Worm (Caenorhabditis elegans) whole organism, L2 larva: ENCODE results near the gene fipr-15.

Source experiments
- C34F6.9 ChIP-seq: fragments of 150-350 bp; optimal IDR thresholded peaks from 2 replicates; lab custom pipeline; 2014; ENCODE audit warnings: missing biosample characterization, missing genetic modification characterization
- Y55F3AM.14 ChIP-seq: fragments of 200-800 bp; sonication (Bioruptor generic); optimal IDR thresholded peaks from 2 replicates; lab custom pipeline; 2018; ENCODE audit warnings: mild to moderate bottlenecking, missing genetic modification characterization, missing compliant biosample characterization
- ZK546.5 ChIP-seq: sonication (generic microtip); optimal IDR thresholded peaks from 2 replicates; lab custom pipeline; 2017; ENCODE audit warnings: missing biosample characterization, missing genetic modification characterization
- blmp-1 ChIP-seq: sonication (generic microtip); optimal IDR thresholded peaks from 2 replicates; lab custom pipeline; 2017; ENCODE audit warnings: missing genetic modification characterization, mild to moderate bottlenecking, missing compliant biosample characterization, antibody characterized with exemption, moderate library complexity; ENCODE audit not compliant: insufficient read depth
- ceh-16 ChIP-seq: fragments of 150-350 bp; optimal IDR thresholded peaks from 2 replicates; lab custom pipeline; 2014; ENCODE audit warnings: missing biosample characterization, missing genetic modification characterization
- ceh-82 ChIP-seq: fragments of 150-350 bp; optimal IDR thresholded peaks from 2 replicates; lab custom pipeline; 2014; ENCODE audit warnings: missing biosample characterization, missing genetic modification characterization
- crh-2 ChIP-seq: sonication (generic microtip); optimal IDR thresholded peaks from 2 replicates; lab custom pipeline; 2017; ENCODE audit warnings: missing biosample characterization, missing genetic modification characterization
- dmd-4 ChIP-seq: sonication (generic microtip); optimal IDR thresholded peaks from 2 replicates; lab custom pipeline; 2017; ENCODE audit warnings: missing biosample characterization, missing genetic modification characterization
- egl-27 ChIP-seq: sonication (generic microtip); optimal IDR thresholded peaks from 3 replicates; lab custom pipeline; 2017; ENCODE audit warnings: missing biosample characterization, missing genetic modification reagents, missing genetic modification characterization
- elt-1 ChIP-seq: fragments of 150-350 bp; optimal IDR thresholded peaks from 2 replicates; lab custom pipeline; 2014; ENCODE audit warnings: missing biosample characterization, missing genetic modification characterization
- elt-3 ChIP-seq: sonication (generic microtip); optimal IDR thresholded peaks from 2 replicates; lab custom pipeline; 2017; ENCODE audit warnings: missing biosample characterization, missing genetic modification characterization
- fos-1 ChIP-seq: fragments of 150-350 bp; optimal IDR thresholded peaks from 2 replicates; lab custom pipeline; 2014; ENCODE audit warnings: missing biosample characterization, missing genetic modification characterization
- lin-11 ChIP-seq: fragments of 150-350 bp; sonication (generic microtip); optimal IDR thresholded peaks from 2 replicates; lab custom pipeline; 2014; ENCODE audit warnings: missing biosample characterization, missing genetic modification characterization, inconsistent platforms, mixed read lengths
- lin-39 ChIP-seq: fragments of 150-350 bp; optimal IDR thresholded peaks from 2 replicates; lab custom pipeline; 2014; ENCODE audit warnings: missing biosample characterization, missing genetic modification reagents, missing genetic modification characterization
- lsy-2 ChIP-seq, 2 experiments: fragments of 150-350 bp in 1 of 2; sonication (generic microtip) in 1 of 2; optimal IDR thresholded peaks; 2 replicates each; lab custom pipeline; 2014 to 2017; ENCODE audit warnings: missing biosample characterization in 2 of 2, missing genetic modification characterization in 2 of 2
- mbf-1 ChIP-seq: sonication (generic microtip); optimal IDR thresholded peaks from 2 replicates; lab custom pipeline; 2017; ENCODE audit warnings: missing biosample characterization, missing genetic modification characterization
- mdl-1 ChIP-seq, 2 experiments: fragments of 150-350 bp in 1 of 2; sonication (generic microtip) in 1 of 2; optimal IDR thresholded peaks; 2 replicates each; lab custom pipeline; 2017; ENCODE audit warnings: missing biosample characterization in 2 of 2, missing genetic modification characterization in 2 of 2
- nhr-11 ChIP-seq: fragments of 150-350 bp; optimal IDR thresholded peaks from 2 replicates; lab custom pipeline; 2014; ENCODE audit warnings: missing biosample characterization, missing genetic modification characterization
- nhr-12 ChIP-seq: fragments of 150-350 bp; optimal IDR thresholded peaks from 2 replicates; lab custom pipeline; 2014; ENCODE audit warnings: missing biosample characterization, missing genetic modification characterization
- nhr-129 ChIP-seq: fragments of 150-350 bp; optimal IDR thresholded peaks from 2 replicates; lab custom pipeline; 2014; ENCODE audit warnings: missing biosample characterization, missing genetic modification characterization
- nhr-23 ChIP-seq: fragments of 150-350 bp; optimal IDR thresholded peaks from 2 replicates; lab custom pipeline; 2014; ENCODE audit warnings: missing biosample characterization, missing genetic modification reagents, missing genetic modification characterization
- nhr-237 ChIP-seq: fragments of 150-350 bp; optimal IDR thresholded peaks from 2 replicates; lab custom pipeline; 2014; ENCODE audit warnings: missing biosample characterization, missing genetic modification characterization
- nhr-6 ChIP-seq: fragments of 150-350 bp; optimal IDR thresholded peaks from 2 replicates; lab custom pipeline; 2014; ENCODE audit warnings: missing biosample characterization, missing genetic modification characterization
- nhr-77 ChIP-seq: fragments of 150-350 bp; optimal IDR thresholded peaks from 2 replicates; lab custom pipeline; 2014; ENCODE audit warnings: missing biosample characterization, missing genetic modification characterization
- peb-1 ChIP-seq: fragments of 150-350 bp; optimal IDR thresholded peaks from 2 replicates; lab custom pipeline; 2014; ENCODE audit warnings: missing biosample characterization, missing genetic modification characterization
- sem-4 ChIP-seq: fragments of 150-350 bp; optimal IDR thresholded peaks from 2 replicates; lab custom pipeline; 2014; ENCODE audit warnings: missing biosample characterization, missing genetic modification reagents, missing genetic modification characterization
- sma-3 ChIP-seq: sonication (generic microtip); optimal IDR thresholded peaks from 2 replicates; lab custom pipeline; 2016; ENCODE audit warnings: missing genetic modification reagents, missing genetic modification characterization, missing compliant biosample characterization
- snpc-4 ChIP-seq: fragments of 150-350 bp; optimal IDR thresholded peaks from 2 replicates; lab custom pipeline; 2014; ENCODE audit warnings: missing biosample characterization, missing genetic modification characterization
- unc-39 ChIP-seq: fragments of 150-350 bp; optimal IDR thresholded peaks from 2 replicates; lab custom pipeline; 2014; ENCODE audit warnings: missing biosample characterization, missing genetic modification characterization
- unc-55 ChIP-seq: fragments of 150-350 bp; sonication (generic microtip); optimal IDR thresholded peaks from 3 replicates; lab custom pipeline; 2014; ENCODE audit warnings: missing biosample characterization, missing genetic modification reagents, missing genetic modification characterization
- unc-62 ChIP-seq: fragments of 150-350 bp; optimal IDR thresholded peaks from 2 replicates; lab custom pipeline; 2014; ENCODE audit warnings: missing biosample characterization, missing genetic modification reagents, missing genetic modification characterization
- ztf-11 ChIP-seq: sonication (generic microtip); optimal IDR thresholded peaks from 2 replicates; lab custom pipeline; 2017; ENCODE audit warnings: missing biosample characterization, missing genetic modification characterization
- ztf-4 ChIP-seq: fragments of 150-350 bp; optimal IDR thresholded peaks from 2 replicates; lab custom pipeline; 2014; ENCODE audit warnings: missing biosample characterization, missing genetic modification characterization

Gene fipr-15

ce11 chrIV:10858300-10859016 lies 21.9 kb upstream of the fipr-15 start, which contains the start of the genes T11G6.2 and hars-1:
Gene T11G6.2 (minus strand): TSS chrIV:10858496.
Gene hars-1 (plus strand): TSS chrIV:10858957.
- no peak for TF ChIP-seq ztf-4
- no peak for TF ChIP-seq egl-27 (tag; lab: Kevin White, UChicago)
- TF ChIP-seq crh-2 (tag; lab: Kevin White, UChicago): peak; percentile 64
- TF ChIP-seq mdl-1 (tag; optimal IDR thresholded peaks at IDR 0.05; lab: Kevin White, UChicago): no peak
- TF ChIP-seq lsy-2 (tag; optimal IDR thresholded peaks at IDR 0.05; lab: Kevin White, UChicago): peak in 1 of 2 experiments; percentile 32
- no peak for TF ChIP-seq lin-39 (tag; lab: Kevin White, UChicago)
- TF ChIP-seq nhr-129 (tag; lab: Kevin White, UChicago): peak; percentile 63
- no peak for TF ChIP-seq nhr-237 (tag; lab: Kevin White, UChicago)
- peak; percentile 88 for TF ChIP-seq fos-1 (tag; lab: Kevin White, UChicago)
- peak; percentile 47 for TF ChIP-seq unc-55 (GFP tag; lab: Kevin White, UChicago)
- TF ChIP-seq C34F6.9 (tag; lab: Kevin White, UChicago): peak; percentile 31
- no peak for TF ChIP-seq lin-11
- TF ChIP-seq nhr-77: no peak
- no peak for TF ChIP-seq nhr-12 (tag; lab: Kevin White, UChicago)

ce11 chrIV:10861102-10861501 lies 19.3 kb upstream of the fipr-15 start, which contains the start of gene rbm-22:
Gene rbm-22 (plus strand): TSS chrIV:10861402.
- TF ChIP-seq nhr-6 (tag; lab: Kevin White, UChicago) (no peak), nhr-12 (tag; lab: Kevin White, UChicago) (no peak), peb-1 (tag; lab: Kevin White, UChicago) (no peak), mbf-1 (tag; lab: Kevin White, UChicago) (no peak), nhr-77 (no peak), ZK546.5 (tag; lab: Kevin White, UChicago) (no peak), ceh-82 (tag; lab: Kevin White, UChicago) (no peak), nhr-23 (tag; lab: Kevin White, UChicago) (no peak), crh-2 (tag; lab: Kevin White, UChicago) (no peak), ceh-16 (tag; lab: Kevin White, UChicago) (no peak), snpc-4 (no peak), Y55F3AM.14 (GFP tag; lab: Kevin White, UChicago) (no peak), mdl-1 (tag; optimal IDR thresholded peaks at IDR 0.05; lab: Kevin White, UChicago) (no peak), egl-27 (tag; lab: Kevin White, UChicago) (no peak), fos-1 (tag; lab: Kevin White, UChicago) (no peak), unc-62 (GFP tag; lab: Kevin White, UChicago) (no peak), ztf-11 (tag; lab: Kevin White, UChicago) (no peak), nhr-237 (tag; lab: Kevin White, UChicago) (no peak), C34F6.9 (tag; lab: Kevin White, UChicago) (no peak)

- TF ChIP-seq elt-3 (tag; lab: Kevin White, UChicago) (no peak), sem-4 (tag; lab: Kevin White, UChicago) (no peak), unc-39 (tag; lab: Kevin White, UChicago) (no peak), nhr-23 (tag; lab: Kevin White, UChicago) (no peak), blmp-1 (tag; lab: Kevin White, UChicago) (no peak), ztf-4 (no peak), unc-62 (GFP tag; lab: Kevin White, UChicago) (no peak), mbf-1 (tag; lab: Kevin White, UChicago) (no peak), ceh-16 (tag; lab: Kevin White, UChicago) (no peak), lin-11 (no peak), ZK546.5 (tag; lab: Kevin White, UChicago) (no peak)
These were observed 16.3 kb upstream of the fipr-15 start, which contains the start of gene nish-1 for ce11 chrIV:10864031-10864430. Gene nish-1 (plus strand): TSS chrIV:10864331.

- TF ChIP-seq elt-3 (tag; lab: Kevin White, UChicago): no peak
- TF ChIP-seq unc-55 (GFP tag; lab: Kevin White, UChicago): no peak
- TF ChIP-seq mdl-1 (tag; optimal IDR thresholded peaks at IDR 0.05; lab: Kevin White, UChicago): no peak
- TF ChIP-seq nhr-6 (tag; lab: Kevin White, UChicago): no peak
- TF ChIP-seq ceh-82 (tag; lab: Kevin White, UChicago): no peak
- no peak for TF ChIP-seq nhr-11 (tag; lab: Kevin White, UChicago)
- TF ChIP-seq dmd-4 (tag; lab: Kevin White, UChicago): no peak
- no peak for TF ChIP-seq elt-1
- no peak for TF ChIP-seq sma-3 (GFP tag; lab: Kevin White, UChicago)
- TF ChIP-seq, all 48 proteins: peak for 0
These were observed 12.8 kb upstream of the fipr-15 start for ce11 chrIV:10867370-10868146.
